Worm (Caenorhabditis elegans) whole organism, L4/young adult: ENCODE measurements around the gene C42D4.3.

Experiments
- W03F9.2 ChIP-seq: fragments of 150-350 bp; optimal IDR thresholded peaks from 2 replicates; lab custom pipeline; 2014; ENCODE audit warnings: missing biosample characterization, missing genetic modification characterization
- dao-5 ChIP-seq: sonication (generic microtip); optimal IDR thresholded peaks from 2 replicates; lab custom pipeline; 2016; ENCODE audit warnings: missing genotype, missing genetic modification characterization, moderate library complexity, missing compliant biosample characterization
- him-1 ChIP-seq: sonication (generic microtip); optimal IDR thresholded peaks from 2 replicates; lab custom pipeline; 2016; ENCODE audit warnings: missing genotype, missing genetic modification reagents, missing genetic modification characterization, missing compliant biosample characterization

DNA sequence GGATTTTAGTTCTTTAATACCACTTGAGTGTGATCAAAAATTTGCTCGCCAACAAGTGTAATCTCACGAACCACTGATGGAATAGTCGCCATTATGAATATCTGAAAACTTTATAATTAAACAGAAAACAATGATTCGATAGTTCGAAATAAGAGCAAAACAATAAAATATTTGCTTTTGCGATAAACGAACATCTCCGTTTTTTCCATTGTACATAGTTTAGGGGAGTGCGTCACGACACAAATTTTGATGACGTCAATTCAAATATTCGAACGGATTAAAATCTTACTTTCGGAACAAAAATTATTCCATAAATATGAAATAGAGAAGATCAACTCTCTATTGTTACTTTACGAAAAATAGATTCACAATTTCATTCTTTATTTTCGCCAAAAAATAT is 45.1 kb upstream of the C42D4.3 start, which contains the start of gene mutd-1:
- no peak for TF ChIP-seq W03F9.2 (tag; lab: Kevin White, UChicago)
- no peak for TF ChIP-seq him-1 (tag; lab: Kevin White, UChicago)
- no peak for TF ChIP-seq dao-5
